Worm (Caenorhabditis elegans): Measurements from ENCODE around the gene Y59H11AR.4.
A peak's percentile ranks its signal among the peaks of the same experiment; 100 is the strongest.

The Y59H11AR.4 gene

DNA sequence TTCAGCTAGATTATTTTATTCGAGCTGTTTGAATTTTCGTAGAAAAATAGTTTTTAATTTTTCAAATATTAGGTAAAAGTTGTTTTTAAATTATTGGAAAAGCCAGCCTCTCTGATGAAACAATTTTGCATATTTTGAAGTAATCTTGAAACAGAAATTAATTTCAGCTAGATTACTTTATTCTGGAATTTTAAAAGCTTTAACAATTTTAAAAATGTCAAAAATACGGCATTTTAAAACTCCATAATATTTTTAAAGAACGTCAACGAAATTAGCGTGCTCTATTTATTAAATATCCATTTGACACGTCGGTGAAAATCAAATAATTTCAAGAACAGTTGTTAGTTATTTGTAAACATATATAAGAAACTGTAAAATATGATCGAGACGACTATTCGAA, 2.3 kb upstream of the Y59H11AR.4 start, which contains the start of gene Y59H11AR.10:
Gene Y59H11AR.10, plus strand, starts transcription at position 301 of the 400 bp plus-strand sequence.
- no peak for TF ChIP-seq mxl-2 (GFP tag; conservative IDR thresholded peaks at IDR 0.05)
- no peak for TF ChIP-seq dmd-6 (GFP tag; IDR thresholded peaks at IDR 0.05)
- no peak for TF ChIP-seq snpc-4 (tag; optimal IDR thresholded peaks at IDR 0.05)
- TF ChIP-seq madf-5 (GFP tag; IDR thresholded peaks at IDR 0.05), result no peak
- no peak for TF ChIP-seq Y48G9A.11 (GFP tag; IDR thresholded peaks at IDR 0.05)
- TF ChIP-seq lin-39 (tag; optimal IDR thresholded peaks at IDR 0.05), result no peak
- TF ChIP-seq hlh-11 (tag; optimal IDR thresholded peaks at IDR 0.05), result no peak
- no peak for TF ChIP-seq F44E2.7 (GFP tag; IDR thresholded peaks at IDR 0.05)
- TF ChIP-seq ctbp-1 (GFP tag; IDR thresholded peaks at IDR 0.05), result no peak
- TF ChIP-seq lin-1 (GFP tag; IDR thresholded peaks at IDR 0.05), result no peak
- TF ChIP-seq nhr-25 (tag; optimal IDR thresholded peaks at IDR 0.05; ENCODE audit: borderline replicate concordance, insufficient read depth), result no peak
- no peak for TF ChIP-seq F10B5.3 (tag; optimal IDR thresholded peaks at IDR 0.05)

DNA sequence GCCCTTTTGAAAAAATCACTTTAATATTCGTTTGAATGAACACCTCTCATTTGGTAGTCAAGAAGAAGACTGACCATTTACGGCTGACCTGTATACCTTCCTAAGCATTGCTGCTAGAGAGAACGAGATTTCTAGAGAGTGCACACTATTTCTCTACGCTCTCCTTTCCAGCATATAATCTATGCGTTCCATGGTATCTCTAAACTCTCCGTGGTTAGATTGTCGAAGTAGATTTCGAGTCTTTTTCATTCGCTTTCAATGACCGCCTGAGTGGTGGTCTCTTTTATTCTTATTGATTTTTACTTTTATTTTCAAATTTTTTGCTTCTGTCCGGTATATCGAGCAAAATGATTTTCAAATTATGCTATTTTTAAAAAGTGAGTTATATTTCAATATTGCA, 3.1 kb downstream of the Y59H11AR.4 start:
- TF ChIP-seq hmg-1.1 (GFP tag; IDR thresholded peaks at IDR 0.05), result peak; percentile 45; the same call in 1 of the 2 replicates
- no peak for TF ChIP-seq tra-1 (GFP tag; IDR thresholded peaks at IDR 0.05)
- TF ChIP-seq rbr-2 (tag; optimal IDR thresholded peaks at IDR 0.05), result peak; percentile 7
- no peak for TF ChIP-seq aha-1 (tag)
- TF ChIP-seq ZK337.2 (GFP tag; IDR thresholded peaks at IDR 0.05), result no peak
- TF ChIP-seq ztf-11 (tag; optimal IDR thresholded peaks at IDR 0.05), result no peak
- no peak for TF ChIP-seq spr-1 (tag; optimal IDR thresholded peaks at IDR 0.05)
- peak; percentile 91 for TF ChIP-seq duxl-1 (tag; optimal IDR thresholded peaks at IDR 0.05; ENCODE audit: poor library complexity)
- no peak for TF ChIP-seq dve-1 (tag; optimal IDR thresholded peaks at IDR 0.05; ENCODE audit: insufficient read depth)
- peak in 1 of 2 experiments; percentile 28 for TF ChIP-seq unc-62 (GFP tag; optimal IDR thresholded peaks at IDR 0.05 in 1 of 2)
- no peak for TF ChIP-seq unc-62 (tag; optimal IDR thresholded peaks at IDR 0.05)
- peak in 1 of 2 experiments; percentile 12 for TF ChIP-seq lsy-2 (tag; optimal IDR thresholded peaks at IDR 0.05)
- no peak for TF ChIP-seq nhr-76 (tag; optimal IDR thresholded peaks at IDR 0.05)
- TF ChIP-seq nhr-6 (tag; optimal IDR thresholded peaks at IDR 0.05), result no peak

DNA sequence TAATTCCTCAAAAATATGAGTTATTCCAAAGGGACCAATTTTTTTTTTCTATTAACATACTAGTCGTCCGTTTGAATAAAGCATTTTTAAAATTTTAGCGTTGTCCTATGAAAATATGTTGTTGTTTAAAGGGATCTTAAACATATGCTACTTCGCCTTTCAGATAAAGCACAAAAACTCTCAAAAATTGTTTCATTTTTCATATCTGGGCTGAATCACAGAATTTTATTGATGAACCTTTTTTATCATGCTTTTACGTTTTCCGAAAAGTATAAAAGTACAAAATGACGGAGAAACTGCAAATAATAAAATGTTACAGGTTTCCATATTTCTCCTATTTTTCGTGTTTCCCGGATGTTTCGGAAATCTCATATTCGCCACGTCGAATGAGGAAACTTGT, 4.8 kb downstream of the Y59H11AR.4 start, which contains the start of gene clec-181:
Gene clec-181, plus strand, starts transcription at position 301 of the 400 bp plus-strand sequence.
- no peak for TF ChIP-seq tra-1 (GFP tag; IDR thresholded peaks at IDR 0.05)
- TF ChIP-seq daf-16 (GFP tag; optimal IDR thresholded peaks at IDR 0.05), result no peak
- no peak for TF ChIP-seq daf-16 (tag; optimal IDR thresholded peaks at IDR 0.05)
- no peak for TF ChIP-seq ZK337.2 (GFP tag; IDR thresholded peaks at IDR 0.05)
- no peak for TF ChIP-seq Y105C5A.15 (GFP tag; IDR thresholded peaks at IDR 0.05)
- TF ChIP-seq vab-7 (GFP tag; IDR thresholded peaks at IDR 0.05), result no peak
- no peak for TF ChIP-seq ceh-62 (tag; optimal IDR thresholded peaks at IDR 0.05)
- TF ChIP-seq ces-1 (GFP tag; optimal IDR thresholded peaks at IDR 0.05), result no peak
- TF ChIP-seq fkh-10 (GFP tag; optimal IDR thresholded peaks at IDR 0.05), result no peak
- TF ChIP-seq mes-2 (tag; optimal IDR thresholded peaks at IDR 0.05; ENCODE audit: poor library complexity, severe bottlenecking), result no peak
- no peak for TF ChIP-seq R02D3.7 (tag; optimal IDR thresholded peaks at IDR 0.05)
- no peak for TF ChIP-seq lsy-2 (tag; optimal IDR thresholded peaks at IDR 0.05)
- no peak for TF ChIP-seq F44E2.7 (GFP tag; IDR thresholded peaks at IDR 0.05)
- TF ChIP-seq nhr-11 (tag; optimal IDR thresholded peaks at IDR 0.05), result no peak
- no peak for TF ChIP-seq egl-43 (GFP tag; IDR thresholded peaks at IDR 0.05)

DNA sequence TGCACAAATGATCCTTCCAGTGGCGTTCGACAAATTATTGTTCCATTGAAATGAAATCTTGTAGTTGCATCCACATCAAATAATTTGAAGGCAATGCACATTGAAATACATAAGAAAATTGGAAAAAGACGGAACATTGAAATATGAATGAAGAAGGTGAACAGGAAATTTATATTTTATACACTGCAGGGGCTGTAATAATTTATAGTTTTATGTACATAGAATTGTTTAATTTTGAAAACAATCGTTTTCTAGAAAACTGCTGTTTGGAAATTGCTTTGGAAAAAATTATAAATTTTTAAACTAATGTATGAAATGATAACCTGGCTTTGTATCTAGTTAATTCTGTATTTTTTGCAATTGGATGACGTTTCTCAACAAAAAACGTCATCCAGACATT, 5.2 kb downstream of the Y59H11AR.4 start, which contains the start of gene Y59H11AR.3:
Gene Y59H11AR.3, minus strand, starts transcription at position 101 of the 400 bp plus-strand sequence.
- no peak for TF ChIP-seq lin-13 (GFP tag; optimal IDR thresholded peaks at IDR 0.05)
- no peak for TF ChIP-seq set-16 (GFP tag; IDR thresholded peaks at IDR 0.05)
- no peak for TF ChIP-seq mdl-1 (tag; optimal IDR thresholded peaks at IDR 0.05)
- no peak for TF ChIP-seq F49E8.2 (tag; optimal IDR thresholded peaks at IDR 0.05; ENCODE audit: borderline replicate concordance)
- TF ChIP-seq ama-1 (optimal IDR thresholded peaks at IDR 0.05), result no peak
- no peak for TF ChIP-seq fos-1 (tag; optimal IDR thresholded peaks at IDR 0.05)
- no peak for TF ChIP-seq hmg-1.1 (GFP tag; IDR thresholded peaks at IDR 0.05)
- no peak for TF ChIP-seq dmd-6 (GFP tag; IDR thresholded peaks at IDR 0.05)
- TF ChIP-seq hlh-11 (tag; optimal IDR thresholded peaks at IDR 0.05), result no peak
- TF ChIP-seq dve-1 (tag; optimal IDR thresholded peaks at IDR 0.05; ENCODE audit: insufficient read depth), result no peak
- no peak for TF ChIP-seq nhr-111 (GFP tag; optimal IDR thresholded peaks at IDR 0.05)
- no peak for TF ChIP-seq jun-1 (tag; optimal IDR thresholded peaks at IDR 0.05)
- no peak for TF ChIP-seq F37D6.2 (tag; optimal IDR thresholded peaks at IDR 0.05)
- no peak for TF ChIP-seq snpc-4 (tag; optimal IDR thresholded peaks at IDR 0.05)
- no peak for TF ChIP-seq T20F7.1 (GFP tag; optimal IDR thresholded peaks at IDR 0.05)
- no peak for TF ChIP-seq mep-1 (tag; optimal IDR thresholded peaks at IDR 0.05)

Data from whole organism, L4 larva.